Fruit fly (Drosophila melanogaster) whole organism, wandering third instar larva: Measurements from ENCODE around the gene Rab3GAP1.

Source experiments
- Abd-B ChIP-seq: fragments of >200 bp; optimal IDR thresholded peaks from 2 replicates; lab custom pipeline; 2017; ENCODE audit warnings: missing biosample characterization, missing genetic modification characterization
- CG32264 ChIP-seq: fragments of 200-800 bp; sonication (Bioruptor generic); optimal IDR thresholded peaks from 2 replicates; lab custom pipeline; 2016; ENCODE audit warnings: missing biosample characterization, missing genetic modification characterization
- CrebA ChIP-seq: fragments of 200-800 bp; sonication (Bioruptor generic); optimal IDR thresholded peaks from 2 replicates; lab custom pipeline; 2016; ENCODE audit warnings: missing biosample characterization, mild to moderate bottlenecking, missing genetic modification characterization, borderline replicate concordance
- Dfd ChIP-seq: fragments of >200 bp; optimal IDR thresholded peaks from 2 replicates; lab custom pipeline; 2017; ENCODE audit warnings: missing biosample characterization, missing genetic modification characterization
- HLH106 ChIP-seq: fragments of 200-800 bp; optimal IDR thresholded peaks from 3 replicates; lab custom pipeline; 2019; ENCODE audit warnings: missing biosample characterization, mild to moderate bottlenecking, missing genetic modification characterization, moderate library complexity
- Hnf4 ChIP-seq: fragments of 200-800 bp; sonication (Bioruptor generic); optimal IDR thresholded peaks from 2 replicates; lab custom pipeline; 2016; ENCODE audit warnings: missing biosample characterization, mild to moderate bottlenecking, missing genetic modification characterization
- Hr78 ChIP-seq: fragments of >200 bp; optimal IDR thresholded peaks from 2 replicates; lab custom pipeline; 2017; ENCODE audit warnings: missing biosample characterization, missing genetic modification characterization
- Jra ChIP-seq: sonication (Bioruptor generic); optimal IDR thresholded peaks from 2 replicates; lab custom pipeline; 2016; ENCODE audit warnings: missing biosample characterization, missing genetic modification characterization
- Mio ChIP-seq: sonication (Bioruptor generic); optimal IDR thresholded peaks from 2 replicates; lab custom pipeline; 2016; ENCODE audit warnings: missing biosample characterization, missing genetic modification characterization
- Myc ChIP-seq: fragments of >200 bp; optimal IDR thresholded peaks from 2 replicates; lab custom pipeline; 2017
- N ChIP-seq: fragments of >200 bp; optimal IDR thresholded peaks from 2 replicates; lab custom pipeline; 2018; ENCODE audit warnings: missing biosample characterization, missing external identifiers, missing genetic modification characterization
- OdsH ChIP-seq: fragments of 200-800 bp; sonication (Bioruptor generic); optimal IDR thresholded peaks from 2 replicates; lab custom pipeline; 2016; ENCODE audit warnings: missing biosample characterization, mild to moderate bottlenecking, missing genetic modification characterization
- Rel ChIP-seq, 2 experiments: fragments of 200-800 bp; sonication (Bioruptor generic) in 1 of 2; optimal IDR thresholded peaks; 2 replicates in 1 of 2; 3 replicates in 1 of 2; lab custom pipeline; 2016 to 2019; ENCODE audit warnings: mild to moderate bottlenecking in 2 of 2, missing biosample characterization in 2 of 2, missing genetic modification characterization in 2 of 2, moderate library complexity in 1 of 2
- Sp1 ChIP-seq: fragments of 200-800 bp; sonication (Bioruptor generic); optimal IDR thresholded peaks from 3 replicates; lab custom pipeline; 2019; ENCODE audit warnings: missing biosample characterization, mild to moderate bottlenecking, missing genetic modification characterization, moderate library complexity
- Vsx2 ChIP-seq: fragments of 200-300, 225-300 bp; sonication (Bioruptor generic); optimal IDR thresholded peaks from 2 replicates; lab custom pipeline; 2018; ENCODE audit warnings: missing biosample characterization, missing genetic modification characterization; ENCODE audit not compliant: partially characterized antibody
- br ChIP-seq: fragments of 200-800 bp; sonication (Bioruptor generic); optimal IDR thresholded peaks from 2 replicates; lab custom pipeline; 2016; ENCODE audit warnings: missing biosample characterization, missing genetic modification characterization
- brk ChIP-seq: fragments of 200-800 bp; sonication (Bioruptor generic); optimal IDR thresholded peaks from 2 replicates; lab custom pipeline; 2016; ENCODE audit warnings: missing biosample characterization, mild to moderate bottlenecking, missing genetic modification characterization
- dl ChIP-seq, 2 experiments: fragments of 175-275, 200-275 bp in 1 of 2; fragments of 200-275 bp in 1 of 2; sonication (Bioruptor generic); optimal IDR thresholded peaks; lab custom pipeline; 2018; ENCODE audit warnings: mild to moderate bottlenecking in 2 of 2, missing biosample characterization in 2 of 2, missing genetic modification characterization in 2 of 2, moderate library complexity in 2 of 2; ENCODE audit not compliant: partially characterized antibody in 2 of 2, insufficient read depth in 1 of 2
- ey ChIP-seq: fragments of 200-800 bp; sonication (Bioruptor generic); optimal IDR thresholded peaks from 2 replicates; lab custom pipeline; 2016; ENCODE audit warnings: missing biosample characterization, missing genetic modification characterization
- foxo ChIP-seq, 2 experiments: fragments of 200-800 bp; sonication (Bioruptor generic); optimal IDR thresholded peaks; 2 replicates in 1 of 2; 3 replicates in 1 of 2; lab custom pipeline; 2016 to 2017; ENCODE audit warnings: missing biosample characterization in 2 of 2, missing genetic modification characterization in 2 of 2
- fru ChIP-seq: fragments of 200-800 bp; sonication (Bioruptor generic); optimal IDR thresholded peaks from 3 replicates; lab custom pipeline; 2016; ENCODE audit warnings: missing biosample characterization, mild to moderate bottlenecking, missing genetic modification characterization
- h ChIP-seq: fragments of 200-800 bp; sonication (Bioruptor generic); optimal IDR thresholded peaks from 3 replicates; lab custom pipeline; 2016; ENCODE audit warnings: missing biosample characterization, mild to moderate bottlenecking, missing genetic modification characterization
- jim ChIP-seq: fragments of 175-275, 200-325 bp; sonication (Bioruptor generic); optimal IDR thresholded peaks from 2 replicates; lab custom pipeline; 2016; ENCODE audit warnings: missing biosample characterization, mild to moderate bottlenecking, missing genetic modification characterization
- pan ChIP-seq: fragments of >200 bp; optimal IDR thresholded peaks from 2 replicates; lab custom pipeline; 2017
- psq ChIP-seq: fragments of 200-800 bp; sonication (Bioruptor generic); optimal IDR thresholded peaks from 3 replicates; lab custom pipeline; 2017; ENCODE audit warnings: missing biosample characterization, mild to moderate bottlenecking, missing genetic modification characterization, moderate library complexity
- rgr ChIP-seq: fragments of 200-800 bp; sonication (Bioruptor generic); optimal IDR thresholded peaks from 3 replicates; lab custom pipeline; 2016; ENCODE audit warnings: missing biosample characterization, mild to moderate bottlenecking, missing genetic modification characterization
- sage ChIP-seq: fragments of 200-800 bp; sonication (Bioruptor generic); optimal IDR thresholded peaks from 2 replicates; lab custom pipeline; 2016; ENCODE audit warnings: missing biosample characterization, mild to moderate bottlenecking, missing genetic modification characterization
- sv ChIP-seq: fragments of 200-800 bp; sonication (Bioruptor generic); optimal IDR thresholded peaks from 3 replicates; lab custom pipeline; 2016; ENCODE audit warnings: missing biosample characterization, missing genetic modification characterization
- tai ChIP-seq: sonication (Bioruptor generic); optimal IDR thresholded peaks from 2 replicates; lab custom pipeline; 2016; ENCODE audit warnings: missing biosample characterization, missing genetic modification characterization
- usp ChIP-seq: fragments of >200 bp; optimal IDR thresholded peaks from 2 replicates; lab custom pipeline; 2017; ENCODE audit warnings: missing biosample characterization, missing genetic modification characterization
- woc ChIP-seq: sonication (Bioruptor generic); optimal IDR thresholded peaks from 2 replicates; lab custom pipeline; 2016; ENCODE audit warnings: missing biosample characterization, mild to moderate bottlenecking, missing genetic modification characterization

The Rab3GAP1 gene

DNA sequence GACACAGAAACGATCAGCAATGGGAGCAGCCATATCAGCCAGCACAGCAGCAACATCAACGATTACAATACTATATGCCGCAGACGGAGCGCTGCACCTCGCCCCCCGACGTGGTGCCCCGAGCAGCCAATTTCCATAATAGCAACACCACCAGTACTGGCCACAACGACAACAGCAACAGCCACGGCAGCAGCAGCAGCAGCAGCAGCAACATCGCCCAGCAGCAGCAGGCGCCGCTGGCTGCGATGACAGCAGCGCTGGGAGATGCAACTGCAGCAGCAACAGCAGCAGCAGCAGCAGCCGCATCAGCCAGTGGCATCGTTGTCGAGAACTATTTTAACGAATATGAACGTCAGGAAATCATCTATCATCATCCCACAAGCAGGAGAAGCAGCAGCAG lies 4.2 kb downstream of the Rab3GAP1 start:
- peak; percentile 78 for TF ChIP-seq Dfd (GFP tag; lab: Kevin White, UChicago)
- no peak for TF ChIP-seq Hr78 (GFP tag; lab: Kevin White, UChicago)
- TF ChIP-seq, all 38 proteins: peak for 1

DNA sequence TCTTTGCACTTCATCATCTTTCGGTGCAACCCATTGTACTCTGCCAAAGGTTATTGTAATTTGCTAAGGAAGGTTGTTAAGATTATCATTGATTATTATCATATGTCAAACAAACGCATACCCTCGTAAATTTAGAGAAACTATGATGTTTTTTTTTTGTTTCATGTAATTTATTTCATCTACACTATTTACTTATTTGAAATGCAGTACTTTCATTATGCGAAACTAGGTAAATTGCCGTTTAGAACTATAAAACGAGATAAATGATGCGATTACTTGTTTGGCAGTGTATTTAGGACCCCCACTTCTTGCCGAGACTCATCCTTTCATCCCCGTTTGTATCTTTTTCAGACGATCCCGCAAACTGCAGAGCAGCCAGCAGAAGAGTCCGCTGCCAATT lies 7.1 kb downstream of the Rab3GAP1 start:
- TF ChIP-seq Abd-B (GFP tag; lab: Kevin White, UChicago) (no peak), br (GFP tag; lab: Kevin White, UChicago) (no peak), sage (GFP tag; lab: Kevin White, UChicago) (no peak), ey (GFP tag; lab: Kevin White, UChicago) (no peak), dl (GFP tag; optimal IDR thresholded peaks at IDR 0.05; lab: Kevin White, UChicago; ENCODE audit: insufficient read depth in 1 of 2, partially characterized antibody in 2 of 2) (no peak), CG32264 (GFP tag; lab: Kevin White, UChicago) (no peak), Vsx2 (GFP tag; lab: Kevin White, UChicago) (no peak)

- TF ChIP-seq Abd-B (GFP tag; lab: Kevin White, UChicago) (no peak), fru (GFP tag; lab: Kevin White, UChicago) (no peak), foxo (GFP tag; optimal IDR thresholded peaks at IDR 0.05; lab: Kevin White, UChicago) (no peak), CG32264 (GFP tag; lab: Kevin White, UChicago) (no peak), Jra (GFP tag; lab: Kevin White, UChicago) (no peak), HLH106 (tag; lab: Kevin White, UChicago) (no peak)
Measured at dm6 chr2L:1596693-1597092, 14.3 kb downstream of the Rab3GAP1 start.

- peak; percentile 71 for TF ChIP-seq h (GFP tag; lab: Kevin White, UChicago)
- no peak for TF ChIP-seq jim (GFP tag; lab: Kevin White, UChicago)
- no peak for TF ChIP-seq sage (GFP tag; lab: Kevin White, UChicago)
- TF ChIP-seq Hr78 (GFP tag; lab: Kevin White, UChicago): no peak
- no peak for TF ChIP-seq Mio
- peak; percentile 11 for TF ChIP-seq Hnf4 (GFP tag; lab: Kevin White, UChicago)
- TF ChIP-seq Rel (GFP tag; optimal IDR thresholded peaks at IDR 0.05; lab: Kevin White, UChicago): no peak
- no peak for TF ChIP-seq Rel (tag; optimal IDR thresholded peaks at IDR 0.05; lab: Kevin White, UChicago)
- peak; percentile 76 for TF ChIP-seq sv (GFP tag; lab: Kevin White, UChicago)
- no peak for TF ChIP-seq N (GFP tag; lab: Kevin White, UChicago)
- TF ChIP-seq Myc (lab: Kevin White, UChicago): no peak
- no peak for TF ChIP-seq usp (GFP tag; lab: Kevin White, UChicago)
- peak; percentile 48 for TF ChIP-seq ey (GFP tag; lab: Kevin White, UChicago)
- no peak for TF ChIP-seq Abd-B (GFP tag; lab: Kevin White, UChicago)
- TF ChIP-seq OdsH: peak; percentile 17
- TF ChIP-seq foxo (GFP tag; optimal IDR thresholded peaks at IDR 0.05; lab: Kevin White, UChicago): peak in 1 of 2 experiments; percentile 58
- no peak for TF ChIP-seq Sp1 (GFP tag; lab: Kevin White, UChicago)
- TF ChIP-seq HLH106 (tag; lab: Kevin White, UChicago): no peak
- no peak for TF ChIP-seq CG32264 (GFP tag; lab: Kevin White, UChicago)
- TF ChIP-seq fru (GFP tag; lab: Kevin White, UChicago): peak; percentile 48
- peak; percentile 12 for TF ChIP-seq rgr (GFP tag; lab: Kevin White, UChicago)
- no peak for TF ChIP-seq tai (GFP tag; lab: Kevin White, UChicago)
- TF ChIP-seq psq (GFP tag; lab: Kevin White, UChicago): no peak
- no peak for TF ChIP-seq br (GFP tag; lab: Kevin White, UChicago)
- TF ChIP-seq, all 38 proteins: peak for 8
Measured at dm6 chr2L:1590167-1590566, 20.8 kb downstream of the Rab3GAP1 start.

- TF ChIP-seq brk: no peak
- no peak for TF ChIP-seq foxo (GFP tag; optimal IDR thresholded peaks at IDR 0.05; lab: Kevin White, UChicago)
- no peak for TF ChIP-seq HLH106 (tag; lab: Kevin White, UChicago)
- no peak for TF ChIP-seq woc
- TF ChIP-seq CG32264 (GFP tag; lab: Kevin White, UChicago): no peak
- TF ChIP-seq Sp1 (GFP tag; lab: Kevin White, UChicago): no peak
- TF ChIP-seq sv (GFP tag; lab: Kevin White, UChicago): no peak
- TF ChIP-seq fru (GFP tag; lab: Kevin White, UChicago): no peak
- no peak for TF ChIP-seq CrebA (GFP tag; lab: Kevin White, UChicago)
- TF ChIP-seq pan (lab: Kevin White, UChicago): no peak
Measured at dm6 chr2L:1587055-1587454, 23.9 kb downstream of the Rab3GAP1 start, which contains the start of gene nis. Gene nis, minus strand, starts transcription at chr2L:1587155.
